Fruit fly (Drosophila melanogaster) whole organism, embryonic: ENCODE measurements around the gene CG34265.

Experiments
- Awh ChIP-seq: fragments of 200-800 bp; sonication (Bioruptor generic); IDR thresholded peaks from 2 replicates; pipeline ENCODE4, ENCODE4 v1.3.6; 2022; ENCODE audit warnings: missing biosample characterization, missing genetic modification characterization
- BEAF-32 ChIP-seq: fragments of 200-800 bp; sonication (Bioruptor generic); optimal IDR thresholded peaks from 3 replicates; lab custom pipeline; 2017; ENCODE audit warnings: missing biosample characterization, missing genetic modification characterization, mild to moderate bottlenecking, moderate library complexity, missing genetic modification reagents
- CG11695 ChIP-seq: fragments of 200-800 bp; sonication (Bioruptor generic); IDR thresholded peaks from 3 replicates; pipeline ENCODE4 v1.3.6; 2022; ENCODE audit warnings: missing biosample characterization, missing genetic modification characterization
- CG1233 ChIP-seq: fragments of 200-800 bp; sonication (Bioruptor generic); optimal IDR thresholded peaks from 4 replicates; lab custom pipeline; 2018; ENCODE audit warnings: missing biosample characterization, mild to moderate bottlenecking, missing genetic modification characterization
- CG12659 ChIP-seq: fragments of 200-800 bp; sonication (Bioruptor generic); optimal IDR thresholded peaks from 3 replicates; lab custom pipeline; 2017; ENCODE audit warnings: mild to moderate bottlenecking, missing biosample characterization, missing genetic modification reagents, missing genetic modification characterization
- CG15073 ChIP-seq: fragments of 200-800 bp; sonication (Bioruptor generic); optimal IDR thresholded peaks from 2 replicates; lab custom pipeline; 2016; ENCODE audit warnings: missing biosample characterization, missing genetic modification characterization
- CG15269 ChIP-seq: fragments of 200-800 bp; sonication (Bioruptor generic); optimal IDR thresholded peaks from 2 replicates; lab custom pipeline; 2018; ENCODE audit warnings: missing biosample characterization, mild to moderate bottlenecking, missing genetic modification characterization, moderate library complexity
- CG1603 ChIP-seq: fragments of 200-800 bp; sonication (Bioruptor generic); optimal IDR thresholded peaks from 2 replicates; lab custom pipeline; 2019; ENCODE audit warnings: missing biosample characterization, mild to moderate bottlenecking, missing genetic modification characterization, moderate library complexity
- CG17612 ChIP-seq: fragments of 200-800 bp; sonication (Bioruptor generic); IDR thresholded peaks from 2 replicates; pipeline ENCODE4 v1.3.6; 2022; ENCODE audit warnings: missing biosample characterization, missing genetic modification characterization
- CG17802 ChIP-seq: fragments of 200-800 bp; sonication (Bioruptor generic); optimal IDR thresholded peaks from 2 replicates; lab custom pipeline; 2018; ENCODE audit warnings: missing biosample characterization, mild to moderate bottlenecking, missing genetic modification characterization, moderate library complexity
- CG18764 ChIP-seq: fragments of 200-800 bp; sonication (Bioruptor generic); optimal IDR thresholded peaks from 3 replicates; lab custom pipeline; 2016; ENCODE audit warnings: missing biosample characterization, missing genetic modification characterization
- CG32532 ChIP-seq: fragments of 200-800 bp; sonication (Bioruptor generic); IDR thresholded peaks from 2 replicates; pipeline ENCODE4 v1.3.6; 2022; ENCODE audit warnings: missing biosample characterization, missing genetic modification characterization
- CG33557 ChIP-seq: fragments of 200-800 bp; sonication (Bioruptor generic); optimal IDR thresholded peaks from 2 replicates; lab custom pipeline; 2019; ENCODE audit warnings: missing biosample characterization, mild to moderate bottlenecking, missing genetic modification characterization, moderate library complexity
- CG3407 ChIP-seq: fragments of 200-800 bp; sonication (Bioruptor generic); optimal IDR thresholded peaks from 2 replicates; lab custom pipeline; 2018; ENCODE audit warnings: missing biosample characterization, mild to moderate bottlenecking, missing genetic modification characterization
- CG42726 ChIP-seq: fragments of 200-800 bp; sonication (Bioruptor generic); IDR thresholded peaks from 2 replicates; pipeline ENCODE4 v1.3.6; 2022; ENCODE audit warnings: missing biosample characterization, missing genetic modification characterization; ENCODE audit not compliant: partially characterized antibody
- CG4424 ChIP-seq: fragments of 200-800 bp; sonication (Bioruptor generic); optimal IDR thresholded peaks from 3 replicates; lab custom pipeline; 2016; ENCODE audit warnings: missing biosample characterization, missing genetic modification characterization
- CG6175 ChIP-seq: fragments of 200-800 bp; sonication (Bioruptor generic); IDR thresholded peaks from 3 replicates; pipeline ENCODE4 v1.3.6; 2022; ENCODE audit warnings: missing biosample characterization, missing genetic modification characterization
- CG9876 ChIP-seq: fragments of 200-800 bp; sonication (Bioruptor generic); optimal IDR thresholded peaks from 2 replicates; lab custom pipeline; 2016; ENCODE audit warnings: missing biosample characterization, missing genetic modification characterization
- CHES-1-like ChIP-seq: fragments of 200-800 bp; sonication (Bioruptor generic); optimal IDR thresholded peaks from 2 replicates; lab custom pipeline; 2016; ENCODE audit warnings: missing biosample characterization, missing genetic modification characterization
- Dfd ChIP-seq, 2 experiments: fragments of >200 bp; optimal IDR thresholded peaks; 2 replicates each; lab custom pipeline; 2017; ENCODE audit warnings: missing biosample characterization in 2 of 2, missing genetic modification characterization in 2 of 2
- Dll ChIP-seq: fragments of 200-800 bp; sonication (Bioruptor generic); IDR thresholded peaks from 4 replicates; pipeline ENCODE4 v1.3.6; 2022; ENCODE audit warnings: missing biosample characterization, missing genetic modification characterization; ENCODE audit not compliant: partially characterized antibody
- HHEX ChIP-seq: fragments of 200-800 bp; sonication (Bioruptor generic); optimal IDR thresholded peaks from 3 replicates; lab custom pipeline; 2017; ENCODE audit warnings: missing biosample characterization, mild to moderate bottlenecking, missing genetic modification characterization, missing genetic modification reagents
- Hmx ChIP-seq: fragments of 200-800 bp; sonication (Bioruptor generic); optimal IDR thresholded peaks from 2 replicates; lab custom pipeline; 2016; ENCODE audit warnings: missing biosample characterization, missing genetic modification characterization
- Hsf ChIP-seq: fragments of 200-800 bp; sonication (Bioruptor generic); optimal IDR thresholded peaks from 3 replicates; lab custom pipeline; 2016; ENCODE audit warnings: missing biosample characterization, missing genetic modification characterization
- Mrtf ChIP-seq: fragments of 200-800 bp; sonication (Bioruptor generic); IDR thresholded peaks from 3 replicates; pipeline ENCODE4 v1.3.6; 2022; ENCODE audit warnings: missing biosample characterization, missing genetic modification characterization
- Nf-YB ChIP-seq: fragments of 200-800 bp; sonication (Bioruptor generic); optimal IDR thresholded peaks from 3 replicates; lab custom pipeline; 2019; ENCODE audit warnings: missing biosample characterization, mild to moderate bottlenecking, missing genetic modification characterization, moderate library complexity
- Six4 ChIP-seq: fragments of 200-800 bp; sonication (Bioruptor generic); optimal IDR thresholded peaks from 2 replicates; lab custom pipeline; 2016; ENCODE audit warnings: missing biosample characterization, missing genetic modification characterization
- TFAM ChIP-seq: fragments of 200-800 bp; sonication (Bioruptor generic); optimal IDR thresholded peaks from 2 replicates; lab custom pipeline; 2017; ENCODE audit warnings: missing biosample characterization, missing genetic modification characterization, inconsistent platforms
- Trl ChIP-seq, 3 experiments: fragments of >200 bp in 2 of 3; fragments of 200-800 bp in 1 of 3; sonication (Bioruptor generic) in 1 of 3; optimal IDR thresholded peaks; 2 replicates in 1 of 3; 3 replicates in 2 of 3; lab custom pipeline; 2016 to 2017; ENCODE audit warnings: missing biosample characterization in 1 of 3, missing genetic modification characterization in 1 of 3
- Xrp1 ChIP-seq: fragments of 200-800 bp; sonication (Bioruptor generic); IDR thresholded peaks from 2 replicates; pipeline ENCODE4 v1.3.6; 2022; ENCODE audit warnings: missing biosample characterization, missing genetic modification characterization
- ab ChIP-seq: fragments of 200-800 bp; sonication (Bioruptor generic); optimal IDR thresholded peaks from 2 replicates; lab custom pipeline; 2016; ENCODE audit warnings: missing biosample characterization, missing genetic modification characterization
- az2 ChIP-seq: fragments of 200-800 bp; sonication (Bioruptor generic); optimal IDR thresholded peaks from 3 replicates; lab custom pipeline; 2016; ENCODE audit warnings: missing biosample characterization, missing genetic modification characterization
- chinmo ChIP-seq: fragments of 200-800 bp; sonication (Bioruptor generic); IDR thresholded peaks from 4 replicates; pipeline ENCODE4 v1.3.6; 2022; ENCODE audit warnings: missing biosample characterization, missing genetic modification characterization; ENCODE audit not compliant: partially characterized antibody
- corto ChIP-seq: fragments of 200-800 bp; sonication (Bioruptor generic); optimal IDR thresholded peaks from 2 replicates; lab custom pipeline; 2016; ENCODE audit warnings: missing biosample characterization, mild to moderate bottlenecking, missing genetic modification characterization, moderate library complexity
- gfzf ChIP-seq: fragments of 200-800 bp; sonication (Bioruptor generic); optimal IDR thresholded peaks from 2 replicates; lab custom pipeline; 2016; ENCODE audit warnings: missing biosample characterization, mild to moderate bottlenecking, missing genetic modification characterization, moderate library complexity
- gsb ChIP-seq: fragments of 200-800 bp; sonication (Bioruptor generic); IDR thresholded peaks from 2 replicates; pipeline ENCODE4 v1.3.6; 2022; ENCODE audit warnings: missing biosample characterization, missing genetic modification characterization
- ken ChIP-seq: fragments of 200-800 bp; sonication (Bioruptor generic); IDR thresholded peaks from 3 replicates; pipeline ENCODE4 v1.3.6; 2022; ENCODE audit warnings: missing biosample characterization, missing genetic modification characterization
- lmd ChIP-seq: fragments of 200-800 bp; sonication (Bioruptor generic); IDR thresholded peaks from 2 replicates; pipeline ENCODE4 v1.3.6; 2022; ENCODE audit warnings: missing biosample characterization, missing genetic modification characterization
- luna ChIP-seq: fragments of 200-800 bp; sonication (Bioruptor generic); optimal IDR thresholded peaks from 2 replicates; lab custom pipeline; 2016; ENCODE audit warnings: missing biosample characterization, missing genetic modification characterization
- pb ChIP-seq: fragments of 200-800 bp; sonication (Bioruptor generic); optimal IDR thresholded peaks from 3 replicates; lab custom pipeline; 2016; ENCODE audit warnings: missing biosample characterization, missing genetic modification characterization
- peb ChIP-seq: fragments of 200-800 bp; sonication (Bioruptor generic); IDR thresholded peaks from 2 replicates; pipeline ENCODE4 v1.3.6; 2022; ENCODE audit warnings: missing biosample characterization, missing genetic modification characterization
- pzg ChIP-seq: fragments of 200-800 bp; sonication (Bioruptor generic); optimal IDR thresholded peaks from 3 replicates; lab custom pipeline; 2018; ENCODE audit warnings: missing biosample characterization, mild to moderate bottlenecking, missing genetic modification characterization, moderate library complexity
- scrt ChIP-seq: fragments of 200-800 bp; sonication (Bioruptor generic); optimal IDR thresholded peaks from 2 replicates; lab custom pipeline; 2018; ENCODE audit warnings: missing biosample characterization, mild to moderate bottlenecking, missing genetic modification characterization, moderate library complexity
- sd ChIP-seq: fragments of 200-800 bp; sonication (Bioruptor generic); optimal IDR thresholded peaks from 3 replicates; lab custom pipeline; 2018; ENCODE audit warnings: missing biosample characterization, mild to moderate bottlenecking, missing genetic modification characterization, moderate library complexity
- seq ChIP-seq: fragments of 200-800 bp; sonication (Bioruptor generic); IDR thresholded peaks from 2 replicates; pipeline ENCODE4 v1.3.6; 2022; ENCODE audit warnings: missing biosample characterization, missing genetic modification characterization
- slp2 ChIP-seq: fragments of 200-800 bp; sonication (Bioruptor generic); optimal IDR thresholded peaks from 2 replicates; lab custom pipeline; 2016; ENCODE audit warnings: missing biosample characterization, missing genetic modification characterization
- sna ChIP-seq: fragments of 200-800 bp; sonication (Bioruptor generic); IDR thresholded peaks from 2 replicates; pipeline ENCODE4 v1.3.6; 2022; ENCODE audit warnings: missing biosample characterization, missing genetic modification characterization; ENCODE audit not compliant: partially characterized antibody
- sob ChIP-seq: fragments of 200-800 bp; sonication (Bioruptor generic); IDR thresholded peaks from 2 replicates; pipeline ENCODE4 v1.3.6; 2022; ENCODE audit warnings: missing biosample characterization, missing genetic modification characterization
- tin ChIP-seq: fragments of 200-800 bp; sonication (Bioruptor generic); optimal IDR thresholded peaks from 3 replicates; lab custom pipeline; 2016; ENCODE audit warnings: missing biosample characterization, missing genetic modification characterization
- zen2 ChIP-seq: fragments of 200-800 bp; sonication (Bioruptor generic); IDR thresholded peaks from 3 replicates; pipeline ENCODE4 v1.3.6; 2022; ENCODE audit warnings: missing biosample characterization, missing genetic modification characterization; ENCODE audit not compliant: partially characterized antibody

The CG34265 gene

dm6 chr3L:3303087-3303526, 34.8 kb downstream of the CG34265 start, which contains the start of gene CG14968 (continued):
- TF ChIP-seq ab (GFP tag; lab: Kevin White, UChicago), result no peak
- TF ChIP-seq seq (GFP tag; lab: Robert Waterston, UW), result peak; percentile 96
- no peak for TF ChIP-seq zen2
- TF ChIP-seq ken (GFP tag; lab: Robert Waterston, UW), result peak; percentile 94
- peak; percentile 94 for TF ChIP-seq Mrtf (GFP tag; lab: Robert Waterston, UW)
- TF ChIP-seq lmd (GFP tag; lab: Robert Waterston, UW), result peak; percentile 96
- TF ChIP-seq CG12659, result peak; percentile 95
- no peak for TF ChIP-seq sna (GFP tag; lab: Robert Waterston, UW)
- TF ChIP-seq CG3407 (GFP tag; lab: Kevin White, UChicago), result peak; percentile 75
- TF ChIP-seq chinmo (GFP tag; lab: Robert Waterston, UW), result no peak
- peak; percentile 74 for TF ChIP-seq TFAM (GFP tag; lab: Kevin White, UChicago)
- TF ChIP-seq Six4, result peak; percentile 89
- TF ChIP-seq CHES-1-like (GFP tag; lab: Kevin White, UChicago), result peak; percentile 41
- TF ChIP-seq Trl (optimal IDR thresholded peaks at IDR 0.05; lab: Kevin White, UChicago), result no peak
- TF ChIP-seq Trl (GFP tag; optimal IDR thresholded peaks at IDR 0.05; lab: Kevin White, UChicago), result peak; percentile 65
- TF ChIP-seq Dfd (GFP tag; optimal IDR thresholded peaks at IDR 0.05; lab: Kevin White, UChicago), result no peak
- peak; percentile 93 for TF ChIP-seq CG4424 (GFP tag; lab: Kevin White, UChicago)
- TF ChIP-seq scrt, result peak; percentile 90
- TF ChIP-seq CG17612, result peak; percentile 87
- TF ChIP-seq pzg (GFP tag; lab: Kevin White, UChicago), result no peak
- TF ChIP-seq CG9876 (GFP tag; lab: Kevin White, UChicago), result no peak
- TF ChIP-seq pb, result peak; percentile 37
- peak; percentile 70 for TF ChIP-seq slp2
- no peak for TF ChIP-seq Hmx
- peak; percentile 69 for TF ChIP-seq CG33557 (GFP tag; lab: Kevin White, UChicago)
- peak; percentile 94 for TF ChIP-seq CG6175
- peak; percentile 54 for TF ChIP-seq luna (GFP tag; lab: Kevin White, UChicago)
- peak; percentile 76 for TF ChIP-seq sd
- TF ChIP-seq CG1603 (tag; lab: Kevin White, UChicago), result peak; percentile 36
- no peak for TF ChIP-seq BEAF-32
- peak; percentile 81 for TF ChIP-seq Nf-YB
- peak; percentile 98 for TF ChIP-seq sob (GFP tag; lab: Robert Waterston, UW)
- TF ChIP-seq Dll (GFP tag; lab: Robert Waterston, UW), result no peak
- TF ChIP-seq CG17802 (tag; lab: Kevin White, UChicago), result peak; percentile 74
- TF ChIP-seq az2, result peak; percentile 92
- peak; percentile 87 for TF ChIP-seq CG18764 (GFP tag; lab: Kevin White, UChicago)
- peak; percentile 91 for TF ChIP-seq corto (GFP tag; lab: Kevin White, UChicago)
- peak; percentile 94 for TF ChIP-seq HHEX
- peak; percentile 98 for TF ChIP-seq CG32532 (GFP tag; lab: Robert Waterston, UW)
- TF ChIP-seq Xrp1 (GFP tag; lab: Robert Waterston, UW), result peak; percentile 95
- TF ChIP-seq CG42726, result no peak
- peak; percentile 89 for TF ChIP-seq tin
- peak; percentile 91 for TF ChIP-seq peb
- peak; percentile 33 for TF ChIP-seq gfzf
- TF ChIP-seq CG11695 (GFP tag; lab: Robert Waterston, UW), result peak; percentile 96
- peak; percentile 92 for TF ChIP-seq CG1233 (GFP tag; lab: Kevin White, UChicago)
- TF ChIP-seq Awh (GFP tag; lab: Robert Waterston, UW), result peak; percentile 96
- peak; percentile 97 for TF ChIP-seq CG15269 (tag; lab: Kevin White, UChicago)
- peak; percentile 45 for TF ChIP-seq CG15073 (GFP tag; lab: Kevin White, UChicago)
- peak; percentile 90 for TF ChIP-seq Hsf (GFP tag; lab: Kevin White, UChicago)
- TF ChIP-seq gsb (GFP tag; lab: Robert Waterston, UW), result peak; percentile 92
